Worm (Caenorhabditis elegans): Measurements from ENCODE around the gene lipl-5.

The lipl-5 gene

DNA sequence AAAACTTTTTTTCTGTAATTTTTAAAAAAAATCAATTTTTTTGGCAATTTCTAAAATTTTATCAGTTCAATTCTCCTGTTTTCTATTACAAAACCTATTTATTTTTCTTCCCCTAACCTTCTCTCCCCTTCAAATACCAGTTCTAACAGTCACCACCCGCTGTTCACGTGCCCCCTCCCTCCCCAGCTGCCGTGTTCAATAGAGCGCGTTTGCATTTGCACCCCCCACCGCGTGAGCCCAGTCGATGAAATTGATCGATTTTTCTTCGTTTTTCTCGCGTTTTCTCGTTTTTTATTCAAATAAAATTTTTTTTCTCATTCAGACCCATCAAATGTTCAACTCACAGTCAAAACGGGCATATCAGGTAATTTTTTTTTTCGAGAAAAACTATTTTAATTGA, 36.5 kb upstream of the lipl-5 start, which contains the start of gene atg-9 (continued):
- TF ChIP-seq daf-19 (GFP tag; conservative IDR thresholded peaks at IDR 0.05), result no peak

DNA sequence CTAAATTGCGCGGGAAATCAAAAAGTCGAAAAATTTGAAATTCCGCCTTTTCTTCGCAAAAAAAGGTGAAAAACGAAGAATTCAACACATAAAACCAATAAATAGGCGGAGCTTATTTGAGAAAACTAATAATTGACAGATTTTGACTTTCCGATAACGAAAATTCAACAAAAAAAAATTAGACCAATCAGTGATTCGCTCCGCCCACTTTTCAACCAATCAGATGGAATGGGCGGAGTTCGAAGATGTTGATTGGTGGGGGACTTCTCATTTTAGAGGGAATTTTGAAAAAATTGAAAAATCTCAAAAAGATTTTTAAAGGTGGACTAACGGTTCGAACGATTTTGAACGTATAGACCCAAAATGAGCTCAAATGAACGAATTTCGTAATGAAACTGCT, 34.7 kb upstream of the lipl-5 start:
- TF ChIP-seq dmd-9 (GFP tag; IDR thresholded peaks at IDR 0.05), result no peak
- no peak for TF ChIP-seq daf-8 (GFP tag; IDR thresholded peaks at IDR 0.05)
- TF ChIP-seq nhr-237 (tag; optimal IDR thresholded peaks at IDR 0.05), result no peak

DNA sequence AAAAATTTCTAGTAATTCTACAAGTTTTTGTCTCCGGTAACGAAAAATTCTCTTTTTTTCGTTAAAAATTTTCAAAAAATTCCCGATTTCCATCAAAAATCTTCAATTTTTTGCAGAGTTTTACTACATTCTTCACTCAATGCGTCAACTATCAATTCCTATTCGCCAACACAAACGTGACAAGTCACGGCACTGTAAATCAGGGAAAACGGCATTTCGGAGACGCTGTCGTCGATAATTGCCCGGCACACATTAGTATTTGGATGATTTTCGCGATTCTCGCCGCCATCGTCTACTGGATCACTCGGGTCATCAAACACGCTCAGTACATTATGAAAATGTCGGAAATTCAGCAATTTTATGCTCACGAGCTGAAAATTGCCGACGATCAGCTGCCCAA, 33.8 kb upstream of the lipl-5 start:
- TF ChIP-seq aha-1 (tag), result peak; percentile 99
- TF ChIP-seq zip-11 (GFP tag; IDR thresholded peaks at IDR 0.05), result no peak

ce11 chrV:356959-357702, 28.4 kb upstream of the lipl-5 start:
- peak; percentile 87 for TF ChIP-seq set-16 (GFP tag; IDR thresholded peaks at IDR 0.05)
- no peak for TF ChIP-seq ZK337.2 (GFP tag; IDR thresholded peaks at IDR 0.05)
- no peak for TF ChIP-seq hlh-11 (tag; optimal IDR thresholded peaks at IDR 0.05)

ce11 chrV:358473-358872, 27.1 kb upstream of the lipl-5 start:
- TF ChIP-seq mxl-2 (GFP tag; conservative IDR thresholded peaks at IDR 0.05), result no peak
- TF ChIP-seq mdt-29 (GFP tag; IDR thresholded peaks at IDR 0.05), result no peak
- peak; percentile 42; the same call in 1 of the 2 replicates for TF ChIP-seq ZK337.2 (GFP tag; IDR thresholded peaks at IDR 0.05)
- TF ChIP-seq daf-12 (tag; optimal IDR thresholded peaks at IDR 0.05), result no peak
- no peak for TF ChIP-seq nhr-237 (tag; optimal IDR thresholded peaks at IDR 0.05)
- TF ChIP-seq dpl-1 (GFP tag; optimal IDR thresholded peaks at IDR 0.05), result no peak
- TF ChIP-seq egl-43 (GFP tag; IDR thresholded peaks at IDR 0.05), result 0 out of 2 replicates have a peak, but pooled peaks have one; percentile 51
- TF ChIP-seq aha-1 (tag), result no peak
- TF ChIP-seq zfp-2 (tag; optimal IDR thresholded peaks at IDR 0.05), result no peak
- TF ChIP-seq nhr-28 (tag; optimal IDR thresholded peaks at IDR 0.05), result no peak
- TF ChIP-seq saeg-2 (GFP tag; IDR thresholded peaks at IDR 0.05), result no peak
- TF ChIP-seq nhr-111 (GFP tag; optimal IDR thresholded peaks at IDR 0.05), result no peak
- peak; percentile 89 for TF ChIP-seq set-16 (GFP tag; IDR thresholded peaks at IDR 0.05)
- TF ChIP-seq hmg-1.1 (GFP tag; IDR thresholded peaks at IDR 0.05), result no peak
- peak in 1 of 2 experiments; percentile 50 for TF ChIP-seq unc-62 (GFP tag; optimal IDR thresholded peaks at IDR 0.05 in 1 of 2)
- TF ChIP-seq unc-62 (tag; optimal IDR thresholded peaks at IDR 0.05), result no peak
- TF ChIP-seq tag-97 (GFP tag; IDR thresholded peaks at IDR 0.05), result no peak
- TF ChIP-seq F44E2.7 (GFP tag; IDR thresholded peaks at IDR 0.05), result no peak
- no peak for TF ChIP-seq hlh-30 (tag; optimal IDR thresholded peaks at IDR 0.05; ENCODE audit: insufficient read depth)
- no peak for TF ChIP-seq nhr-77 (tag; optimal IDR thresholded peaks at IDR 0.05)
- no peak for TF ChIP-seq nhr-48 (tag; optimal IDR thresholded peaks at IDR 0.05)

DNA sequence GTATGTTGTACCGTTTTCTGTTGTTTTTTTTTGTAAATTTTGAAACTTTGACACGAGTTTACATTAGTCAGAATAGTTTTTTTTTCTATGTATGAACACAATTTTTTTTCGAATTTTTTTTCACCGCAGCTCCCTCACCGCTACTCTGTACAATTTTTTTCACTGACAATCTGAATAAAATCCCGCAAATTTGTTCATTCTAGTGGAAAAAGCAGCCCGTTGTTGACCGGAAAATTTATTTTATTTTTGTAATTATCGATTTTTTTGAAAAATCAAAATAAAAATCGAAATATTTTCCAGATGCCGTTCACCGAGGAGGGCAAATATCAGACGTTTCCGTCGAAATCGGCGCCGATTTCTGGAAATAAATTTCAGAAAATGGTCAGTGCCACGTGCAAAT, 26.1 kb upstream of the lipl-5 start, which contains the start of gene T22H9.1:
T22H9.1 (plus strand) TSS at position 301 of the 400 bp plus-strand sequence.
- TF ChIP-seq hif-1 (tag; optimal IDR thresholded peaks at IDR 0.05) (no peak), mxl-3 (GFP tag; optimal IDR thresholded peaks at IDR 0.05) (no peak), spr-3 (GFP tag; optimal IDR thresholded peaks at IDR 0.05) (no peak), Y75B8A.6 (GFP tag; IDR thresholded peaks at IDR 0.05) (no peak), spr-1 (tag; optimal IDR thresholded peaks at IDR 0.05) (no peak), unc-62 (GFP tag; optimal IDR thresholded peaks at IDR 0.05 in 1 of 2) (no peak), unc-62 (tag; optimal IDR thresholded peaks at IDR 0.05) (no peak), zfp-3 (GFP tag; conservative IDR thresholded peaks at IDR 0.05) (no peak), F49E8.2 (tag; optimal IDR thresholded peaks at IDR 0.05; ENCODE audit: borderline replicate concordance) (no peak), tag-97 (GFP tag; IDR thresholded peaks at IDR 0.05) (no peak), Y105C5A.15 (GFP tag; IDR thresholded peaks at IDR 0.05) (no peak), zag-1 (tag; optimal IDR thresholded peaks at IDR 0.05) (no peak), lim-7 (GFP tag; IDR thresholded peaks at IDR 0.05) (no peak), T26A8.4 (GFP tag; IDR thresholded peaks at IDR 0.05) (no peak), ceh-82 (tag; optimal IDR thresholded peaks at IDR 0.05) (no peak), dmd-9 (GFP tag; IDR thresholded peaks at IDR 0.05) (no peak)
